Worm (Caenorhabditis elegans) whole organism, L4 larva: Measurements from ENCODE around the gene F47B8.10.
"Not testable (repeated sequence)": the region's sequence is repeated elsewhere in the genome, so short reads cannot be mapped to it uniquely, and the experiment has no call there.

Source experiments
- F10B5.3 ChIP-seq: sonication (generic microtip); optimal IDR thresholded peaks from 2 replicates; lab custom pipeline; 2016; ENCODE audit warnings: mild to moderate bottlenecking, missing genetic modification characterization, missing compliant biosample characterization
- Y105C5A.15 ChIP-seq: fragments of 200-800 bp; sonication (Bioruptor generic); IDR thresholded peaks from 2 replicates; pipeline ENCODE4 v1.3.6; 2022; ENCODE audit warnings: missing genetic modification characterization, missing compliant biosample characterization
- Y75B8A.6 ChIP-seq: fragments of 200-800 bp; sonication (Bioruptor generic); IDR thresholded peaks from 2 replicates; pipeline ENCODE4 v1.3.6; 2022; ENCODE audit warnings: missing genetic modification reagents, missing genetic modification characterization, missing compliant biosample characterization
- ZK546.5 ChIP-seq, 2 experiments: sonication (generic microtip); optimal IDR thresholded peaks; 2 replicates each; lab custom pipeline; 2017; ENCODE audit warnings: missing biosample characterization in 2 of 2, missing genetic modification characterization in 2 of 2
- aha-1 ChIP-seq: fragments of 150-350 bp; peaks from one replicate; lab custom pipeline; 2014; ENCODE audit warnings: missing biosample characterization, missing genetic modification characterization
- ama-1 ChIP-seq: fragments of 150-350 bp; optimal IDR thresholded peaks from 2 replicates; lab custom pipeline; 2014; ENCODE audit warnings: inconsistent platforms, mixed read lengths
- arid-1 ChIP-seq: fragments of 200-800 bp; sonication (Bioruptor generic); conservative IDR thresholded peaks from 2 replicates; pipeline ENCODE4 v1.3.6; 2022; ENCODE audit warnings: missing genetic modification reagents, missing genetic modification characterization, missing compliant biosample characterization
- ceh-44 ChIP-seq: fragments of 200-800 bp; sonication (Bioruptor generic); IDR thresholded peaks from 2 replicates; pipeline ENCODE4 v1.3.6; 2022; ENCODE audit warnings: missing genetic modification reagents, missing genetic modification characterization, missing compliant biosample characterization
- ceh-62 ChIP-seq: sonication (generic microtip); optimal IDR thresholded peaks from 2 replicates; lab custom pipeline; 2017; ENCODE audit warnings: missing biosample characterization, missing genetic modification characterization
- ceh-82 ChIP-seq: sonication (generic microtip); optimal IDR thresholded peaks from 2 replicates; lab custom pipeline; 2017; ENCODE audit warnings: missing biosample characterization, missing genetic modification characterization
- duxl-1 ChIP-seq: sonication (generic microtip); optimal IDR thresholded peaks from 2 replicates; lab custom pipeline; 2016; ENCODE audit warnings: mild to moderate bottlenecking, missing genetic modification characterization, moderate library complexity, missing compliant biosample characterization; ENCODE audit not compliant: poor library complexity
- egl-43 ChIP-seq: fragments of 200-800 bp; sonication (Bioruptor generic); IDR thresholded peaks from 2 replicates; pipeline ENCODE4 v1.3.6; 2022; ENCODE audit warnings: missing genetic modification reagents, missing genetic modification characterization, missing compliant biosample characterization
- fkh-10 ChIP-seq: fragments of 150-350 bp; optimal IDR thresholded peaks from 2 replicates; lab custom pipeline; 2014; ENCODE audit warnings: missing biosample characterization, missing genetic modification reagents, missing genetic modification characterization
- fos-1 ChIP-seq: fragments of 150-350 bp; optimal IDR thresholded peaks from 2 replicates; lab custom pipeline; 2014; ENCODE audit warnings: missing biosample characterization, missing genetic modification characterization
- hlh-11 ChIP-seq: fragments of 200-800 bp; sonication (Bioruptor generic); optimal IDR thresholded peaks from 2 replicates; lab custom pipeline; 2018; ENCODE audit warnings: mild to moderate bottlenecking, missing genetic modification characterization, missing compliant biosample characterization
- lin-15B ChIP-seq: fragments of 150-350 bp; sonication (generic microtip); optimal IDR thresholded peaks from 3 replicates; lab custom pipeline; 2014; ENCODE audit warnings: missing biosample characterization, missing genetic modification characterization
- lir-3 ChIP-seq: sonication (generic microtip); optimal IDR thresholded peaks from 2 replicates; lab custom pipeline; 2016; ENCODE audit warnings: mild to moderate bottlenecking, missing genetic modification characterization, missing compliant biosample characterization
- mdt-29 ChIP-seq: fragments of 200-800 bp; sonication (Bioruptor generic); IDR thresholded peaks from 2 replicates; pipeline ENCODE4 v1.3.6; 2022; ENCODE audit warnings: missing genetic modification reagents, missing genetic modification characterization, missing compliant biosample characterization
- mxl-2 ChIP-seq: fragments of 200-800 bp; sonication (Bioruptor generic); conservative IDR thresholded peaks from 2 replicates; pipeline ENCODE4 v1.3.6; 2022; ENCODE audit warnings: missing genetic modification reagents, missing genetic modification characterization, missing compliant biosample characterization
- nhr-102 ChIP-seq: sonication (generic microtip); optimal IDR thresholded peaks from 2 replicates; lab custom pipeline; 2016; ENCODE audit warnings: mild to moderate bottlenecking, missing genetic modification characterization, moderate library complexity, missing compliant biosample characterization
- nhr-111 ChIP-seq: fragments of 200-800 bp; sonication (Bioruptor generic); optimal IDR thresholded peaks from 2 replicates; lab custom pipeline; 2018; ENCODE audit warnings: mild to moderate bottlenecking, missing genetic modification characterization, missing compliant biosample characterization
- nhr-28 ChIP-seq: fragments of 150-350 bp; optimal IDR thresholded peaks from 2 replicates; lab custom pipeline; 2014; ENCODE audit warnings: missing biosample characterization, missing genetic modification characterization
- nhr-76 ChIP-seq: fragments of 150-350 bp; optimal IDR thresholded peaks from 2 replicates; lab custom pipeline; 2014; ENCODE audit warnings: missing biosample characterization, missing genetic modification characterization
- nhr-77 ChIP-seq: fragments of 150-350 bp; optimal IDR thresholded peaks from 2 replicates; lab custom pipeline; 2014; ENCODE audit warnings: missing biosample characterization, missing genetic modification characterization
- rbr-2 ChIP-seq: sonication (generic microtip); optimal IDR thresholded peaks from 2 replicates; lab custom pipeline; 2016; ENCODE audit warnings: missing genotype, missing genetic modification characterization, missing compliant biosample characterization
- saeg-2 ChIP-seq: fragments of 200-800 bp; sonication (Bioruptor generic); IDR thresholded peaks from 2 replicates; pipeline ENCODE4 v1.3.6; 2022; ENCODE audit warnings: missing genetic modification reagents, missing genetic modification characterization, missing compliant biosample characterization
- set-16 ChIP-seq: fragments of 200-800 bp; sonication (Bioruptor generic); IDR thresholded peaks from 2 replicates; pipeline ENCODE4 v1.3.6; 2022; ENCODE audit warnings: missing genetic modification reagents, missing genetic modification characterization, missing compliant biosample characterization
- snpc-1.2 ChIP-seq: fragments of 200-800 bp; sonication (Bioruptor generic); IDR thresholded peaks from 2 replicates; pipeline ENCODE4 v1.3.6; 2022; ENCODE audit warnings: missing genetic modification reagents, missing genetic modification characterization, missing compliant biosample characterization
- spr-1 ChIP-seq: sonication (generic microtip); optimal IDR thresholded peaks from 2 replicates; lab custom pipeline; 2016; ENCODE audit warnings: mild to moderate bottlenecking, missing genetic modification characterization, missing compliant biosample characterization
- tag-97 ChIP-seq: fragments of 200-800 bp; sonication (Bioruptor generic); IDR thresholded peaks from 2 replicates; pipeline ENCODE4 v1.3.6; 2022; ENCODE audit warnings: missing genetic modification characterization, missing compliant biosample characterization
- unc-62 ChIP-seq, 3 experiments: fragments of 150-350 bp in 1 of 3; sonication (generic microtip); optimal IDR thresholded peaks in 2 of 3; peaks in 1 of 3; 1 replicate in 1 of 3; 2 replicates in 2 of 3; lab custom pipeline; 2014 to 2017; ENCODE audit warnings: missing biosample characterization in 3 of 3, missing genetic modification characterization in 3 of 3, missing genetic modification reagents in 3 of 3, missing genotype in 1 of 3
- vab-7 ChIP-seq: fragments of 200-800 bp; sonication (Bioruptor generic); IDR thresholded peaks from 2 replicates; pipeline ENCODE4 v1.3.6; 2022; ENCODE audit warnings: missing genetic modification reagents, missing genetic modification characterization, missing compliant biosample characterization
- zag-1 ChIP-seq: fragments of 150-350 bp; optimal IDR thresholded peaks from 2 replicates; lab custom pipeline; 2014; ENCODE audit warnings: missing biosample characterization, missing genetic modification characterization
- zfp-2 ChIP-seq: sonication (generic microtip); optimal IDR thresholded peaks from 2 replicates; lab custom pipeline; 2016; ENCODE audit warnings: mild to moderate bottlenecking, missing genetic modification characterization, missing compliant biosample characterization

F47B8.10 gene

DNA sequence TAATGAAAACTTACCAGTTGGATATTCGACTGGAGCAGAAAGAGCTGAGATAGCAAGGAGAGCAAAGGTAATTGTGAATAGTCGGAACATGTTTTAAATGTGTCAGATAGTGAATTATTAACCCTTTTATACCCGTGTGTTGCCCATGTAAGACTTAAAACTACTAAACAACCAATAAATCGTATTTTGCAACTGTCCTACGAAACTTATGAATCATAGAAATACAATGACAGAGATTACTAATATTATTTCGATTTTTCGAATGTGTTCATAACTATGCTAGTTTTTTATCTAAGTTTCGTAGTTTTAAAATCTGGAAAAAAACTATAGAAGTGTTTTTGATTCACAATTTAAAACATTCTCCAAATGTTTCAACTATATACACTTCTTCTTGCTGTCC is 35.0 kb upstream of the F47B8.10 start, which contains the start of gene spig-4:
Gene spig-4, minus strand, starts transcription at position 101 of the 400 bp plus-strand sequence.
- not testable (repeated sequence) for TF ChIP-seq fos-1, nhr-102, nhr-76 (tag; lab: Kevin White, UChicago)

DNA sequence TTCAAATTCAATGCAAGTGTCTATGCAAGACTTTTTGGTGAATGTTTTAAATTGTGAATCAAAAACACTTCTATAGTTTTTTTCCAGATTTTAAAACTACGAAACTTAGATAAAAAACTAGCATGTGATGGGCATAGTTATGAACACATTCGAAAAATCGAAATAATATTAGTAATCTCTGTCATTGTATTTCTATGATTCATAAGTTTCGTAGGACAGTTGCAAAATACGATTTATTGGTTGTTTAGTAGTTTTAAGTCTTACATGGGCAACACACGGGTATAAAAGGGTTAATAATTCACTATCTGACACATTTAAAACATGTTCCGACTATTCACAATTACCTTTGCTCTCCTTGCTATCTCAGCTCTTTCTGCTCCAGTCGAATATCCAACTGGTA is 33.6 kb upstream of the F47B8.10 start, which contains the start of gene spig-5:
Gene spig-5, plus strand, starts transcription at position 301 of the 400 bp plus-strand sequence.
- TF ChIP-seq ceh-44 (GFP tag; lab: Robert Waterston, UW); arid-1 (GFP tag; lab: Robert Waterston, UW); lir-3 (tag; lab: Kevin White, UChicago): not testable (repeated sequence)

DNA sequence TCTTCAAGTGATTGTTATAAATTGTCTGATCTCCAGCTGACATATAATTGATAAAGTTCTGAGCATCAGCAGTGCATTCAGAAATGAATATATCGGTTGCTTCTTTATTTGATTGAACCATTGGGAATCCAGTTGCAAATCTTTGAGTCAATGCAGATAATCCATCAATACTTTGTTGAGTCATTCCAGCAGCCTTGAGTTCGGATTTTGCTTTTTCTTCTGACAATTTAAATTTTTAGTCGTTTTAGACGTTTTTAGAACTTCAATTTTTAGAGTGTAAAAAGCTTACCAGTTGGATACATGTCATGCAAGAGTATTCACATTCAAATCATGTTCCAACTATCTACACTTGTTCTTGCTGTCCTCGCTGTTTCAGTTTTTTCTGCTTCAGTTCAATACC is 32.1 kb upstream of the F47B8.10 start, which contains the start of gene F14D7.14:
Gene F14D7.14, plus strand, starts transcription at position 301 of the 400 bp plus-strand sequence.
- TF ChIP-seq vab-7; saeg-2 (GFP tag; lab: Robert Waterston, UW); ceh-62 (tag; lab: Kevin White, UChicago): not testable (repeated sequence)

DNA sequence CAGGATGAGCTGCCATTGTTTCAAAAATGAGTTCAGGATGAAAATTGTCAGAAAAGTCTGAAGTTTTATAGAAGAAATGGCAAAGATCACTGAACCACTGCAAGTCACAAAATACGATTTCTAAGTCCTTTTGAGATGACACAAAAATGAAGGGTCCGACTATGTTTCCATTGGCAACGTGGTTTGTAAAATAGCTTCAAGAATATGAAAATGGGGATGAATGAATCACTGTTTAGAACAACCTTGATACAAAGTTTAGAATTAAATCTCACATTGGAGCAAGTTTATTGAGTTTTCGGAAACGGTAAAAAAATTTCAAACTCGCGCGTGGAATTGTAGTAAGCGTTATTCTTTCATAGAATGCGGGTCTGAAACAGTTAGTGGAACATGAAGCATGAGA is 30.7 kb upstream of the F47B8.10 start, which contains the start of gene ddn-3:
Gene ddn-3, minus strand, starts transcription at position 101 of the 400 bp plus-strand sequence.
- TF ChIP-seq ZK546.5 (tag; optimal IDR thresholded peaks at IDR 0.05; lab: Kevin White, UChicago): no peak
- TF ChIP-seq zag-1 (tag; lab: Kevin White, UChicago): no peak
- no peak for TF ChIP-seq duxl-1 (tag; lab: Kevin White, UChicago)
- TF ChIP-seq tag-97 (GFP tag; lab: Robert Waterston, UW): no peak
- no peak for TF ChIP-seq aha-1
- TF ChIP-seq, all 104 proteins: peak for 0

DNA sequence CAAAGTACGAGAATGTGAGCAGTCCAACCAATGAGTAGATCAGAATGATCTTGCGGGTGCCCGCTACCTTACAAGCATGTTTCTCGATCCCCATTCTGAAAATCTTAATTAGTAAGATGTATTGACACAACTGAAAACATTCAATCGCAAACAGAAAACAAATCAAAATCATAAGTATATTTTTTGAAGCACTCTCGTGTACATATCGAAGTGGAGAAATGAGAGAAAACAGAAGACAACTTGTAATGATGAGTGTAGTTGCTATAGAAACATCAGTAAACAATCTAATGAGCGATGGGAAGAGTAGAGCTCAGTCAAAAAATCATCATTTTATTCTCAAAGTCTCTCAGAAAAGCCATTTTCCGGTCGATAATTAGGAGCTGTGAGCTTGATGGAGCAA is 29.1 kb upstream of the F47B8.10 start, which contains the start of gene F14D7.8:
Gene F14D7.8, minus strand, starts transcription at position 101 of the 400 bp plus-strand sequence.
- TF ChIP-seq lin-15B (tag; lab: Kevin White, UChicago) (no peak), ceh-82 (tag; lab: Kevin White, UChicago) (no peak)
- TF ChIP-seq, all 104 proteins: peak for 0

DNA sequence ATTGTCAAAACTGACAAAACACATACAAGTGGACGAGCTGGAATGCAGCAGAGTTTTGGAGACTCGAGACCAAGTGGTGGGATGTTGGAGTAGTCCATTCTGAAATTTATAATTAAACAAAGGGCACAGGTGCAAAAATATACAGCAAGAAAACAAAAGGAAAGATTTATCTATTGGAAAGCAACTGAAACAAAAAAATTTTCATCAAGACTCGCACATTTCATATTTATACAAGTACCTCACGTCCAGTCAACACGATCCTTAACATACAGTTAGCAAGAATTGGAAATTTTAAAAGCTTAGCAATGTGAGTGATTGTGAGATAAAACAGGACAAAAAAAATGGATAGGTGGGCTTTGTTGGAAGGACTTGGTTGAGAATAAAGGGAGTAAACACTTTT is 27.5 kb upstream of the F47B8.10 start, which contains the start of gene F47B8.1:
Gene F47B8.1, minus strand, starts transcription at position 101 of the 400 bp plus-strand sequence.
- peak in 1 of 2 experiments; percentile 19 for TF ChIP-seq unc-62 (GFP tag; optimal IDR thresholded peaks at IDR 0.05 in 1 of 2; lab: Kevin White, UChicago)
- no peak for TF ChIP-seq unc-62 (tag; optimal IDR thresholded peaks at IDR 0.05; lab: Kevin White, UChicago)
- TF ChIP-seq egl-43 (GFP tag; lab: Robert Waterston, UW): no peak

DNA sequence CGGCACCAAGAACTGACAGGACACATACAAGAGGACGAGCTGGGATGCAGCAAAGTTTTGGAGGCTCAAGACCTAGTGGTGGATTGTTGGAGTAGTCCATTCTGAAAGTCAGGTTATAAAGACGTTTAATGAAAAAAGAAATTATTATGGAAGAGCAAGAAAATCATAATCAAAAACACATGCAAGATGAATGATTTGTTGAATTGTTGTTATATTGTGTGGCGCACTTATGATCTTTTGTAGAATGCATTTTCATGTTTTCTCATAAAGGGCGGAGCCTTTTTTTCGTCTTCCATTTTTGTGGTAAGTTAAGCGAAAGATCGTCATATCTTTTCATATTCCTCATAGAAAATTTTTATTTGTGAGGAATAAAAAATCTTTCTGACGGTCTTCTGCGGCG is 25.2 kb upstream of the F47B8.10 start, which contains the start of gene F47B8.2:
Gene F47B8.2, minus strand, starts transcription at position 101 of the 400 bp plus-strand sequence.
- TF ChIP-seq nhr-77 (tag; lab: Kevin White, UChicago) (no peak), Y75B8A.6 (GFP tag; lab: Robert Waterston, UW) (no peak), nhr-111 (GFP tag; lab: Kevin White, UChicago) (no peak), Y105C5A.15 (GFP tag; lab: Robert Waterston, UW) (no peak), spr-1 (tag; lab: Kevin White, UChicago) (no peak), F10B5.3 (tag; lab: Kevin White, UChicago) (no peak), ama-1 (lab: Kevin White, UChicago) (no peak), hlh-11 (no peak), zfp-2 (tag; lab: Kevin White, UChicago) (no peak), set-16 (GFP tag; lab: Robert Waterston, UW) (no peak), fkh-10 (GFP tag; lab: Kevin White, UChicago) (no peak), mxl-2 (GFP tag; lab: Robert Waterston, UW) (no peak), snpc-1.2 (GFP tag; lab: Robert Waterston, UW) (no peak), nhr-28 (no peak), mdt-29 (GFP tag; lab: Robert Waterston, UW) (no peak), rbr-2 (no peak), saeg-2 (GFP tag; lab: Robert Waterston, UW) (no peak)
